Fruit fly (Drosophila melanogaster) whole organism, embryonic: ENCODE measurements around the gene IscU.
A peak's percentile ranks its signal among the peaks of the same experiment; 100 is the strongest.

Experiments used
- CG10267 ChIP-seq: fragments of 200-800 bp; sonication (Bioruptor generic); optimal IDR thresholded peaks from 2 replicates; lab custom pipeline; 2018; ENCODE audit warnings: missing biosample characterization, mild to moderate bottlenecking, missing genetic modification characterization, moderate library complexity
- CG11247 ChIP-seq: fragments of 200-800 bp; sonication (Bioruptor generic); IDR thresholded peaks from 2 replicates; pipeline ENCODE4 v1.3.6; 2022; ENCODE audit warnings: missing biosample characterization, missing genetic modification characterization
- CG12104 ChIP-seq: fragments of 200-800 bp; sonication (Bioruptor generic); optimal IDR thresholded peaks from 3 replicates; lab custom pipeline; 2016; ENCODE audit warnings: missing biosample characterization, missing genetic modification characterization
- CG12299 ChIP-seq: fragments of 200-800 bp; sonication (Bioruptor generic); optimal IDR thresholded peaks from 2 replicates; lab custom pipeline; 2018; ENCODE audit warnings: missing biosample characterization, mild to moderate bottlenecking, missing genetic modification characterization
- CG13287 ChIP-seq: fragments of 200-800 bp; sonication (Bioruptor generic); IDR thresholded peaks from 2 replicates; pipeline ENCODE4 v1.3.6; 2022; ENCODE audit warnings: missing biosample characterization, missing genetic modification characterization; ENCODE audit not compliant: partially characterized antibody
- CG13624 ChIP-seq: fragments of 200-800 bp; sonication (Bioruptor generic); optimal IDR thresholded peaks from 2 replicates; lab custom pipeline; 2016; ENCODE audit warnings: missing biosample characterization, missing genetic modification characterization
- CG13775 ChIP-seq: fragments of 200-800 bp; sonication (Bioruptor generic); optimal IDR thresholded peaks from 3 replicates; lab custom pipeline; 2017; ENCODE audit warnings: missing biosample characterization, mild to moderate bottlenecking, missing genetic modification characterization
- CG16813 ChIP-seq: fragments of 200-800 bp; sonication (Bioruptor generic); IDR thresholded peaks from 3 replicates; pipeline ENCODE4 v1.3.6; 2022; ENCODE audit warnings: missing biosample characterization, missing genetic modification characterization; ENCODE audit not compliant: partially characterized antibody
- CG17186 ChIP-seq: fragments of 200-800 bp; sonication (Bioruptor generic); optimal IDR thresholded peaks from 3 replicates; lab custom pipeline; 2017; ENCODE audit warnings: missing biosample characterization, missing genetic modification reagents, missing genetic modification characterization
- CG17361 ChIP-seq: fragments of 200-800 bp; sonication (Bioruptor generic); IDR thresholded peaks from 3 replicates; pipeline ENCODE4 v1.3.6; 2022; ENCODE audit warnings: missing biosample characterization, missing genetic modification characterization
- CG17568 ChIP-seq: fragments of 200-800 bp; sonication (Bioruptor generic); optimal IDR thresholded peaks from 2 replicates; lab custom pipeline; 2018; ENCODE audit warnings: missing biosample characterization, mild to moderate bottlenecking, missing genetic modification characterization, moderate library complexity
- CG17829 ChIP-seq: fragments of 200-800 bp; optimal IDR thresholded peaks from 2 replicates; lab custom pipeline; 2019; ENCODE audit warnings: missing biosample characterization, mild to moderate bottlenecking, missing genetic modification characterization, moderate library complexity
- CG2116 ChIP-seq: fragments of 200-800 bp; sonication (Bioruptor generic); optimal IDR thresholded peaks from 3 replicates; lab custom pipeline; 2018; ENCODE audit warnings: missing biosample characterization, mild to moderate bottlenecking, missing genetic modification characterization
- CG2120 ChIP-seq: fragments of 200-800 bp; sonication (Bioruptor generic); optimal IDR thresholded peaks from 3 replicates; lab custom pipeline; 2016; ENCODE audit warnings: missing biosample characterization, missing genetic modification characterization
- CG30020 ChIP-seq: fragments of 200-800 bp; optimal IDR thresholded peaks from 2 replicates; lab custom pipeline; 2019; ENCODE audit warnings: missing biosample characterization, mild to moderate bottlenecking, missing genetic modification characterization, moderate library complexity
- CG32767 ChIP-seq: fragments of 200-800 bp; sonication (Bioruptor generic); IDR thresholded peaks from 2 replicates; pipeline ENCODE4 v1.3.6; 2022; ENCODE audit warnings: missing biosample characterization, missing genetic modification characterization
- CG34422 ChIP-seq: fragments of 200-800 bp; sonication (Bioruptor generic); IDR thresholded peaks from 3 replicates; pipeline ENCODE4 v1.3.6; 2022; ENCODE audit warnings: missing biosample characterization, missing genetic modification characterization
- CG3995 ChIP-seq: fragments of 200-800 bp; sonication (Bioruptor generic); optimal IDR thresholded peaks from 3 replicates; lab custom pipeline; 2016; ENCODE audit warnings: missing biosample characterization, missing genetic modification characterization
- CG4617 ChIP-seq: fragments of 200-800 bp; sonication (Bioruptor generic); optimal IDR thresholded peaks from 3 replicates; lab custom pipeline; 2016; ENCODE audit warnings: missing biosample characterization, missing genetic modification characterization, borderline replicate concordance
- CG6791 ChIP-seq: fragments of 200-800 bp; sonication (Bioruptor generic); IDR thresholded peaks from 3 replicates; pipeline ENCODE4 v1.3.6; 2022; ENCODE audit warnings: missing biosample characterization, missing genetic modification characterization; ENCODE audit not compliant: partially characterized antibody
- CG8281 ChIP-seq: fragments of 200-800 bp; sonication (Bioruptor generic); optimal IDR thresholded peaks from 2 replicates; lab custom pipeline; 2018; ENCODE audit warnings: missing biosample characterization, mild to moderate bottlenecking, missing genetic modification characterization, moderate library complexity
- CG9609 ChIP-seq: fragments of 200-800 bp; sonication (Bioruptor generic); optimal IDR thresholded peaks from 3 replicates; lab custom pipeline; 2016; ENCODE audit warnings: missing biosample characterization, missing genetic modification characterization
- CG9797 ChIP-seq: fragments of 200-800 bp; sonication (Bioruptor generic); optimal IDR thresholded peaks from 3 replicates; lab custom pipeline; 2018; ENCODE audit warnings: missing biosample characterization, mild to moderate bottlenecking, missing genetic modification characterization
- Dll ChIP-seq: fragments of 200-800 bp; sonication (Bioruptor generic); IDR thresholded peaks from 4 replicates; pipeline ENCODE4 v1.3.6; 2022; ENCODE audit warnings: missing biosample characterization, missing genetic modification characterization; ENCODE audit not compliant: partially characterized antibody
- Doc2 ChIP-seq: fragments of 200-800 bp; sonication (Bioruptor generic); IDR thresholded peaks from 2 replicates; pipeline ENCODE4 v1.3.6; 2022; ENCODE audit warnings: missing biosample characterization, missing genetic modification characterization
- Doc3 ChIP-seq: fragments of 200-800 bp; sonication (Bioruptor generic); IDR thresholded peaks from 3 replicates; pipeline ENCODE4 v1.3.6; 2022; ENCODE audit warnings: missing biosample characterization, missing genetic modification characterization; ENCODE audit not compliant: partially characterized antibody
- Dref ChIP-seq: fragments of 200-800 bp; sonication (Bioruptor generic); IDR thresholded peaks from 2 replicates; pipeline ENCODE4 v1.3.6; 2022; ENCODE audit warnings: missing biosample characterization, missing genetic modification characterization
- ERR ChIP-seq: fragments of 200-800 bp; sonication (Bioruptor generic); optimal IDR thresholded peaks from 2 replicates; lab custom pipeline; 2016; ENCODE audit warnings: missing biosample characterization, missing genetic modification characterization
- MBD-R2 ChIP-seq: fragments of 200-800 bp; sonication (Bioruptor generic); IDR thresholded peaks from 2 replicates; pipeline ENCODE4 v1.3.6; 2022; ENCODE audit warnings: missing biosample characterization, missing genetic modification characterization
- Med ChIP-seq: fragments of 200-800 bp; sonication (Bioruptor generic); peaks from one replicate; lab custom pipeline; 2016; ENCODE audit warnings: missing biosample characterization, missing genetic modification characterization, mild to moderate bottlenecking, inconsistent platforms, moderate library complexity
- Sry-δ ChIP-seq: fragments of 200-800 bp; sonication (Bioruptor generic); optimal IDR thresholded peaks from 2 replicates; lab custom pipeline; 2016; ENCODE audit warnings: missing biosample characterization, missing genetic modification characterization
- abd-A ChIP-seq: fragments of 200-800 bp; sonication (Bioruptor generic); optimal IDR thresholded peaks from 3 replicates; lab custom pipeline; 2019; ENCODE audit warnings: missing biosample characterization, mild to moderate bottlenecking, missing genetic modification characterization, moderate library complexity
- ato ChIP-seq: fragments of 200-800 bp; sonication (Bioruptor generic); IDR thresholded peaks from 2 replicates; pipeline ENCODE4 v1.3.6; 2022; ENCODE audit warnings: missing biosample characterization, missing genetic modification characterization; ENCODE audit not compliant: partially characterized antibody
- az2 ChIP-seq: fragments of 200-800 bp; sonication (Bioruptor generic); optimal IDR thresholded peaks from 3 replicates; lab custom pipeline; 2016; ENCODE audit warnings: missing biosample characterization, missing genetic modification characterization
- bigmax ChIP-seq: fragments of 200-800 bp; sonication (Bioruptor generic); optimal IDR thresholded peaks from 2 replicates; lab custom pipeline; 2018; ENCODE audit warnings: missing biosample characterization, mild to moderate bottlenecking, missing genetic modification characterization
- da ChIP-seq: fragments of 200-800 bp; sonication (Bioruptor generic); optimal IDR thresholded peaks from 2 replicates; lab custom pipeline; 2016; ENCODE audit warnings: missing biosample characterization, missing genetic modification characterization
- dimm ChIP-seq: fragments of 200-800 bp; sonication (Bioruptor generic); IDR thresholded peaks from 2 replicates; pipeline ENCODE4 v1.3.6; 2022; ENCODE audit warnings: missing biosample characterization, missing genetic modification characterization
- exex ChIP-seq: fragments of 200-800 bp; sonication (Bioruptor generic); optimal IDR thresholded peaks from 4 replicates; lab custom pipeline; 2018; ENCODE audit warnings: missing biosample characterization, mild to moderate bottlenecking, missing genetic modification characterization, moderate library complexity
- hkb ChIP-seq, 2 experiments: fragments of 200-800 bp in 1 of 2; fragments of >200 bp in 1 of 2; sonication (Bioruptor generic) in 1 of 2; IDR thresholded peaks in 1 of 2; optimal IDR thresholded peaks in 1 of 2; 2 replicates each; pipeline versions ENCODE4 v1.3.6 to Lab custom; 2017 to 2022; ENCODE audit warnings: missing biosample characterization in 1 of 2, missing genetic modification characterization in 1 of 2
- jigr1 ChIP-seq: fragments of 200-800 bp; sonication (Bioruptor generic); IDR thresholded peaks from 3 replicates; pipeline ENCODE4 v1.3.6; 2022; ENCODE audit warnings: missing biosample characterization, missing genetic modification characterization
- kay ChIP-seq: fragments of 200-800 bp; sonication (Bioruptor generic); optimal IDR thresholded peaks from 2 replicates; lab custom pipeline; 2016; ENCODE audit warnings: missing biosample characterization, missing genetic modification characterization
- mam ChIP-seq: fragments of 200-800 bp; sonication (Bioruptor generic); optimal IDR thresholded peaks from 3 replicates; lab custom pipeline; 2016; ENCODE audit warnings: missing biosample characterization, missing genetic modification characterization
- nerfin-2 ChIP-seq: fragments of 200-800 bp; sonication (Bioruptor generic); IDR thresholded peaks from 2 replicates; pipeline ENCODE4 v1.3.6; 2022; ENCODE audit warnings: missing biosample characterization, missing genetic modification characterization; ENCODE audit not compliant: partially characterized antibody
- repo ChIP-seq: fragments of 200-800 bp; sonication (Bioruptor generic); optimal IDR thresholded peaks from 2 replicates; lab custom pipeline; 2016; ENCODE audit warnings: missing biosample characterization, missing genetic modification characterization
- sens ChIP-seq: fragments of 200-800 bp; sonication (Bioruptor generic); peaks from one replicate; lab custom pipeline; 2016; ENCODE audit warnings: missing biosample characterization, missing genetic modification characterization
- shn ChIP-seq: fragments of 200-800 bp; sonication (Bioruptor generic); optimal IDR thresholded peaks from 3 replicates; lab custom pipeline; 2016; ENCODE audit warnings: missing biosample characterization, missing genetic modification characterization
- sna ChIP-seq: fragments of 200-800 bp; sonication (Bioruptor generic); IDR thresholded peaks from 2 replicates; pipeline ENCODE4 v1.3.6; 2022; ENCODE audit warnings: missing biosample characterization, missing genetic modification characterization; ENCODE audit not compliant: partially characterized antibody
- tx ChIP-seq: fragments of 200-800 bp; sonication (Bioruptor generic); optimal IDR thresholded peaks from 2 replicates; lab custom pipeline; 2016; ENCODE audit warnings: missing biosample characterization, missing genetic modification characterization
- zen2 ChIP-seq: fragments of 200-800 bp; sonication (Bioruptor generic); IDR thresholded peaks from 3 replicates; pipeline ENCODE4 v1.3.6; 2022; ENCODE audit warnings: missing biosample characterization, missing genetic modification characterization; ENCODE audit not compliant: partially characterized antibody

Gene IscU

DNA sequence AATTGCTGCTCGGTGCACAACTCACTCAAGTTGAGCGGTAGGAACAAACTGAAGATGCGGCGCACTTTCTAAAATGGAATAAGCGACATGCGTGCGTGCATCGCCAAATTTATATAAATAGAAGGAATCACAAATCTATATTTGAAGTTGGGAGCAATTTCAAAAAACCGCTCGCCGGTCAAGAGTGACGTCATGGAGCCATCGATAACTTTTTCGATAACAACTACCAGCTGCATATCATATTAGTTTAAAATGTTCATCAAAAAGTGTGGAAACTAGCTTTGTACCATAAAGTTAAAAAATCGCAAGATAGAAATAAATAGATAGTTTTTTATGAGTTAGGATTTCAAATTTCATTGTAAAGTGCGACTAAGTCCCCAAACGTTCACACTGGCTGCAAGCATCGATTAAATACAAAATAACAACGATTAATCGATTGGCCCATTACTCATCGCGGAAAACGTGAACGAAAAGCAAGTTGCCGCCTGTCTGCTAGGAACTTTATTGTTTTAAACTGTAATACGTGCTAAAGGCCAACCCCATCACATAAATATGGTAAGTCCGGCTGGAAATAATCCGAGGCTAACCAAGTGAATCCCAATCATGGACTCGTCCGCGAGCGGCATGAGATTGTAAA lies 22.7 kb downstream of the IscU start, which contains the start of the genes Pif1A, Pif1B and CCT7 (continued):
- TF ChIP-seq Med (peak; percentile 90), repo (GFP tag; lab: Kevin White, UChicago) (peak; percentile 5), mam (GFP tag; lab: Kevin White, UChicago) (peak; percentile 17), CG17186 (peak; percentile 35), Dref (GFP tag; lab: Robert Waterston, UW) (peak; percentile 91), az2 (GFP tag; lab: Kevin White, UChicago) (peak; percentile 3), kay (peak; percentile 98), MBD-R2 (GFP tag; lab: Robert Waterston, UW) (peak; percentile 62), CG17829 (tag; lab: Kevin White, UChicago) (peak; percentile 40), hkb (optimal IDR thresholded peaks at IDR 0.05; lab: Kevin White, UChicago) (peak; percentile 37), hkb (GFP tag; IDR thresholded peaks at IDR 0.05; lab: Robert Waterston, UW) (0 out of 2 replicates have a peak, but pooled peaks have one; percentile 8), Doc3 (GFP tag; lab: Robert Waterston, UW) (peak; percentile 96), sna (GFP tag; lab: Robert Waterston, UW) (peak; percentile 97), CG34422 (peak; percentile 79; the same call in 2 of the 3 replicates), ato (GFP tag; lab: Robert Waterston, UW) (peak; percentile 77), CG17361 (GFP tag; lab: Robert Waterston, UW) (peak; percentile 38; the same call in 1 of the 3 replicates), CG17568 (no peak), CG8281 (no peak), CG6791 (GFP tag; lab: Robert Waterston, UW) (peak; percentile 88), shn (GFP tag; lab: Kevin White, UChicago) (peak; percentile 10), Dll (GFP tag; lab: Robert Waterston, UW) (peak; percentile 99), CG32767 (GFP tag; lab: Robert Waterston, UW) (no peak), CG9609 (GFP tag; lab: Kevin White, UChicago) (peak; percentile 27), Doc2 (GFP tag; lab: Robert Waterston, UW) (no peak), CG11247 (no peak), ERR (GFP tag; lab: Kevin White, UChicago) (peak; percentile 18), CG12104 (GFP tag; lab: Kevin White, UChicago) (no peak), tx (GFP tag; lab: Kevin White, UChicago) (peak; percentile 62), CG4617 (GFP tag; lab: Kevin White, UChicago) (peak; percentile 56), CG3995 (GFP tag; lab: Kevin White, UChicago) (peak; percentile 90), da (GFP tag; lab: Kevin White, UChicago) (peak; percentile 33), exex (tag; lab: Kevin White, UChicago) (peak; percentile 24), CG13624 (peak; percentile 52), sens (peak; percentile 66), jigr1 (GFP tag; lab: Robert Waterston, UW) (no peak), CG10267 (tag; lab: Kevin White, UChicago) (peak; percentile 57), CG13287 (peak; percentile 98), CG12299 (tag; lab: Kevin White, UChicago) (peak; percentile 33), CG2120 (GFP tag; lab: Kevin White, UChicago) (peak; percentile 43), CG2116 (GFP tag; lab: Kevin White, UChicago) (peak; percentile 95), CG16813 (GFP tag; lab: Robert Waterston, UW) (peak; percentile 93), abd-A (tag; lab: Kevin White, UChicago) (peak; percentile 68), zen2 (GFP tag; lab: Robert Waterston, UW) (peak; percentile 88), nerfin-2 (GFP tag; lab: Robert Waterston, UW) (peak; percentile 94), CG30020 (tag; lab: Kevin White, UChicago) (peak; percentile 46), CG13775 (GFP tag; lab: Kevin White, UChicago) (peak; percentile 5), CG9797 (GFP tag; lab: Kevin White, UChicago) (peak; percentile 80), dimm (GFP tag; lab: Robert Waterston, UW) (no peak), Sry-δ (GFP tag; lab: Kevin White, UChicago) (peak; percentile 85), bigmax (GFP tag; lab: Kevin White, UChicago) (peak; percentile 94)
